Fruit fly (Drosophila melanogaster) whole organism, embryonic: ENCODE data around the gene dbo.

ENCODE experiments used
- Asciz ChIP-seq: fragments of 200-800 bp; sonication (Bioruptor generic); optimal IDR thresholded peaks from 2 replicates; lab custom pipeline; 2017; ENCODE audit warnings: missing biosample characterization, mild to moderate bottlenecking, missing genetic modification characterization, missing genetic modification reagents
- CG11695 ChIP-seq: fragments of 200-800 bp; sonication (Bioruptor generic); IDR thresholded peaks from 3 replicates; pipeline ENCODE4 v1.3.6; 2022; ENCODE audit warnings: missing biosample characterization, missing genetic modification characterization
- CG12219 ChIP-seq: fragments of 200-800 bp; sonication (Bioruptor generic); optimal IDR thresholded peaks from 3 replicates; lab custom pipeline; 2018; ENCODE audit warnings: missing biosample characterization, mild to moderate bottlenecking, missing genetic modification characterization
- CG12769 ChIP-seq: fragments of 200-800 bp; sonication (Bioruptor generic); optimal IDR thresholded peaks from 2 replicates; lab custom pipeline; 2019; ENCODE audit warnings: missing biosample characterization, mild to moderate bottlenecking, missing genetic modification characterization, moderate library complexity
- CG13624 ChIP-seq: fragments of 200-800 bp; sonication (Bioruptor generic); optimal IDR thresholded peaks from 2 replicates; lab custom pipeline; 2016; ENCODE audit warnings: missing biosample characterization, missing genetic modification characterization
- CG14050 ChIP-seq: fragments of 200-800 bp; sonication (Bioruptor generic); IDR thresholded peaks from 3 replicates; pipeline ENCODE4 v1.3.6; 2022; ENCODE audit warnings: missing biosample characterization, missing genetic modification characterization
- CG14860 ChIP-seq: fragments of 200-800 bp; sonication (Bioruptor generic); IDR thresholded peaks from 3 replicates; pipeline ENCODE4 v1.3.6; 2022; ENCODE audit warnings: missing biosample characterization, missing genetic modification characterization; ENCODE audit not compliant: partially characterized antibody
- CG15269 ChIP-seq: fragments of 200-800 bp; sonication (Bioruptor generic); optimal IDR thresholded peaks from 2 replicates; lab custom pipeline; 2018; ENCODE audit warnings: missing biosample characterization, mild to moderate bottlenecking, missing genetic modification characterization, moderate library complexity
- CG15514 ChIP-seq: fragments of 200-800 bp; sonication (Bioruptor generic); optimal IDR thresholded peaks from 3 replicates; lab custom pipeline; 2017; ENCODE audit warnings: missing biosample characterization, missing genetic modification characterization, mild to moderate bottlenecking, moderate library complexity, missing genetic modification reagents
- CG17359 ChIP-seq: fragments of 200-800 bp; sonication (Bioruptor generic); optimal IDR thresholded peaks from 3 replicates; lab custom pipeline; 2018; ENCODE audit warnings: missing biosample characterization, mild to moderate bottlenecking, missing genetic modification characterization, moderate library complexity
- CG18011 ChIP-seq: fragments of 200-800 bp; sonication (Bioruptor generic); optimal IDR thresholded peaks from 2 replicates; lab custom pipeline; 2017; ENCODE audit warnings: missing biosample characterization, missing genetic modification characterization, mild to moderate bottlenecking, moderate library complexity, missing genotype
- CG18764 ChIP-seq: fragments of 200-800 bp; sonication (Bioruptor generic); optimal IDR thresholded peaks from 3 replicates; lab custom pipeline; 2016; ENCODE audit warnings: missing biosample characterization, missing genetic modification characterization
- CG2116 ChIP-seq: fragments of 200-800 bp; sonication (Bioruptor generic); optimal IDR thresholded peaks from 3 replicates; lab custom pipeline; 2018; ENCODE audit warnings: missing biosample characterization, mild to moderate bottlenecking, missing genetic modification characterization
- CG2202 ChIP-seq: fragments of 200-800 bp; sonication (Bioruptor generic); optimal IDR thresholded peaks from 2 replicates; lab custom pipeline; 2018; ENCODE audit warnings: missing biosample characterization, mild to moderate bottlenecking, missing genetic modification characterization
- CG2678 ChIP-seq: fragments of 200-800 bp; sonication (Bioruptor generic); optimal IDR thresholded peaks from 3 replicates; lab custom pipeline; 2019; ENCODE audit warnings: missing biosample characterization, mild to moderate bottlenecking, missing genetic modification characterization, moderate library complexity
- CG3407 ChIP-seq: fragments of 200-800 bp; sonication (Bioruptor generic); optimal IDR thresholded peaks from 2 replicates; lab custom pipeline; 2018; ENCODE audit warnings: missing biosample characterization, mild to moderate bottlenecking, missing genetic modification characterization
- CG5180 ChIP-seq: fragments of 200-800 bp; sonication (Bioruptor generic); optimal IDR thresholded peaks from 3 replicates; lab custom pipeline; 2017; ENCODE audit warnings: missing biosample characterization, missing genetic modification characterization, mild to moderate bottlenecking, moderate library complexity, missing genetic modification reagents
- CG7556 ChIP-seq: fragments of 200-800 bp; sonication (Bioruptor generic); optimal IDR thresholded peaks from 2 replicates; lab custom pipeline; 2017; ENCODE audit warnings: missing biosample characterization, mild to moderate bottlenecking, missing genetic modification characterization
- CG8290 ChIP-seq, 3 experiments: fragments of 200-800 bp; sonication (Bioruptor generic); optimal IDR thresholded peaks; 2 replicates each; lab custom pipeline; 2016 to 2019; ENCODE audit warnings: missing biosample characterization in 3 of 3, missing genetic modification characterization in 3 of 3, mild to moderate bottlenecking in 2 of 3, moderate library complexity in 1 of 3
- CTCF ChIP-seq: fragments of 200-800 bp; sonication (Bioruptor generic); optimal IDR thresholded peaks from 2 replicates; lab custom pipeline; 2017; ENCODE audit warnings: missing biosample characterization, mild to moderate bottlenecking, missing genetic modification characterization, moderate library complexity
- D ChIP-seq, 2 experiments: fragments of 200-800 bp in 1 of 2; fragments of >200 bp in 1 of 2; sonication (Bioruptor generic) in 1 of 2; optimal IDR thresholded peaks; 2 replicates in 1 of 2; 3 replicates in 1 of 2; lab custom pipeline; 2017; ENCODE audit warnings: mild to moderate bottlenecking in 1 of 2, missing biosample characterization in 1 of 2, missing genetic modification characterization in 1 of 2, missing genetic modification reagents in 1 of 2
- Dad ChIP-seq: fragments of 200-800 bp; sonication (Bioruptor generic); optimal IDR thresholded peaks from 3 replicates; lab custom pipeline; 2016; ENCODE audit warnings: missing biosample characterization, missing genetic modification characterization
- Dbx ChIP-seq: fragments of 200-800 bp; sonication (Bioruptor generic); IDR thresholded peaks from 3 replicates; pipeline ENCODE4 v1.3.6; 2022; ENCODE audit warnings: missing biosample characterization, missing genetic modification characterization
- Dip2 ChIP-seq: fragments of 200-800 bp; sonication (Bioruptor generic); IDR thresholded peaks from 2 replicates; pipeline ENCODE4 v1.3.6; 2022; ENCODE audit warnings: missing biosample characterization, missing genetic modification characterization
- Elba2 ChIP-seq: fragments of 200-800 bp; sonication (Bioruptor generic); optimal IDR thresholded peaks from 3 replicates; lab custom pipeline; 2016; ENCODE audit warnings: missing biosample characterization, missing genetic modification characterization
- Ets65A ChIP-seq: fragments of 200-800 bp; sonication (Bioruptor generic); peaks from one replicate; lab custom pipeline; 2016; ENCODE audit warnings: missing biosample characterization, missing genetic modification characterization
- Fer2 ChIP-seq: fragments of 200-800 bp; sonication (Bioruptor generic); optimal IDR thresholded peaks from 2 replicates; lab custom pipeline; 2018; ENCODE audit warnings: missing biosample characterization, mild to moderate bottlenecking, missing genetic modification characterization, moderate library complexity
- Fer3 ChIP-seq: fragments of 200-800 bp; sonication (Bioruptor generic); optimal IDR thresholded peaks from 2 replicates; lab custom pipeline; 2018; ENCODE audit warnings: missing biosample characterization, mild to moderate bottlenecking, missing genetic modification characterization, moderate library complexity
- Gsc ChIP-seq: fragments of 200-800 bp; sonication (Bioruptor generic); IDR thresholded peaks from 2 replicates; pipeline ENCODE4 v1.3.6; 2022; ENCODE audit warnings: missing biosample characterization, missing genetic modification characterization
- H15 ChIP-seq: fragments of 200-800 bp; sonication (Bioruptor generic); IDR thresholded peaks from 3 replicates; pipeline ENCODE4 v1.3.6; 2022; ENCODE audit warnings: missing biosample characterization, missing genetic modification characterization
- HHEX ChIP-seq: fragments of 200-800 bp; sonication (Bioruptor generic); optimal IDR thresholded peaks from 3 replicates; lab custom pipeline; 2017; ENCODE audit warnings: missing biosample characterization, mild to moderate bottlenecking, missing genetic modification characterization, missing genetic modification reagents
- Hand ChIP-seq: fragments of 200-800 bp; sonication (Bioruptor generic); optimal IDR thresholded peaks from 2 replicates; lab custom pipeline; 2017; ENCODE audit warnings: mild to moderate bottlenecking, missing biosample characterization, missing genetic modification reagents, missing genetic modification characterization
- Meics ChIP-seq: fragments of 200-800 bp; sonication (Bioruptor generic); optimal IDR thresholded peaks from 2 replicates; lab custom pipeline; 2017; ENCODE audit warnings: missing biosample characterization, mild to moderate bottlenecking, missing genetic modification characterization
- NC2α ChIP-seq: fragments of 200-800 bp; sonication (Bioruptor generic); optimal IDR thresholded peaks from 2 replicates; lab custom pipeline; 2016; ENCODE audit warnings: missing biosample characterization, missing genetic modification characterization
- NK7.1 ChIP-seq: fragments of 200-800 bp; sonication (Bioruptor generic); optimal IDR thresholded peaks from 3 replicates; lab custom pipeline; 2016; ENCODE audit warnings: missing biosample characterization, missing genetic modification characterization
- Neu2 ChIP-seq: fragments of 200-800 bp; sonication (Bioruptor generic); optimal IDR thresholded peaks from 3 replicates; lab custom pipeline; 2016; ENCODE audit warnings: missing biosample characterization, missing genetic modification characterization, borderline replicate concordance
- PHDP ChIP-seq: fragments of 200-800 bp; sonication (Bioruptor generic); optimal IDR thresholded peaks from 3 replicates; lab custom pipeline; 2018; ENCODE audit warnings: missing biosample characterization, mild to moderate bottlenecking, missing genetic modification characterization, moderate library complexity
- Sry-δ ChIP-seq: fragments of 200-800 bp; sonication (Bioruptor generic); optimal IDR thresholded peaks from 2 replicates; lab custom pipeline; 2016; ENCODE audit warnings: missing biosample characterization, missing genetic modification characterization
- TFAM ChIP-seq: fragments of 200-800 bp; sonication (Bioruptor generic); optimal IDR thresholded peaks from 2 replicates; lab custom pipeline; 2017; ENCODE audit warnings: missing biosample characterization, missing genetic modification characterization, inconsistent platforms
- ase ChIP-seq: fragments of 200-800 bp; sonication (Bioruptor generic); IDR thresholded peaks from 3 replicates; pipeline ENCODE4 v1.3.6; 2022; ENCODE audit warnings: missing biosample characterization, missing genetic modification characterization
- en ChIP-seq: fragments of 200-800 bp; sonication (Bioruptor generic); optimal IDR thresholded peaks from 2 replicates; lab custom pipeline; 2016; ENCODE audit warnings: missing biosample characterization, missing genetic modification characterization
- eve ChIP-seq, 2 experiments: fragments of >200 bp; optimal IDR thresholded peaks; 2 replicates each; lab custom pipeline; 2017; ENCODE audit warnings: missing biosample characterization in 2 of 2, missing genetic modification characterization in 2 of 2
- gcm ChIP-seq: fragments of 200-800 bp; sonication (Bioruptor generic); optimal IDR thresholded peaks from 2 replicates; lab custom pipeline; 2019; ENCODE audit warnings: missing biosample characterization, mild to moderate bottlenecking, missing genetic modification characterization, moderate library complexity
- gsb ChIP-seq: fragments of 200-800 bp; sonication (Bioruptor generic); IDR thresholded peaks from 2 replicates; pipeline ENCODE4 v1.3.6; 2022; ENCODE audit warnings: missing biosample characterization, missing genetic modification characterization
- knrl ChIP-seq: fragments of 200-800 bp; sonication (Bioruptor generic); IDR thresholded peaks from 3 replicates; pipeline ENCODE4 v1.3.6; 2022; ENCODE audit warnings: missing biosample characterization, missing genetic modification characterization; ENCODE audit not compliant: partially characterized antibody
- onecut ChIP-seq: fragments of 200-800 bp; sonication (Bioruptor generic); IDR thresholded peaks from 2 replicates; pipeline ENCODE4 v1.3.6; 2022; ENCODE audit warnings: missing biosample characterization, missing genetic modification characterization
- run ChIP-seq: fragments of 200-800 bp; sonication (Bioruptor generic); optimal IDR thresholded peaks from 3 replicates; lab custom pipeline; 2018; ENCODE audit warnings: missing biosample characterization, mild to moderate bottlenecking, missing genetic modification characterization
- sd ChIP-seq: fragments of 200-800 bp; sonication (Bioruptor generic); optimal IDR thresholded peaks from 3 replicates; lab custom pipeline; 2018; ENCODE audit warnings: missing biosample characterization, mild to moderate bottlenecking, missing genetic modification characterization, moderate library complexity
- sim ChIP-seq: fragments of 200-800 bp; sonication (Bioruptor generic); IDR thresholded peaks from 2 replicates; pipeline ENCODE4 v1.3.6; 2022; ENCODE audit warnings: missing biosample characterization, missing genetic modification characterization
- tx ChIP-seq: fragments of 200-800 bp; sonication (Bioruptor generic); optimal IDR thresholded peaks from 2 replicates; lab custom pipeline; 2016; ENCODE audit warnings: missing biosample characterization, missing genetic modification characterization
- zfh1 ChIP-seq: fragments of 200-800 bp; sonication (Bioruptor generic); IDR thresholded peaks from 3 replicates; pipeline ENCODE4 v1.3.6; 2022; ENCODE audit warnings: missing biosample characterization, missing genetic modification characterization

dbo gene

dm6 chr3L:15813988-15814387 is 12.7 kb upstream of the dbo start (continued):
- TF ChIP-seq zfh1 (GFP tag; lab: Robert Waterston, UW): 0 out of 3 replicates have a peak, but pooled peaks have one; percentile 5
- no peak for TF ChIP-seq Elba2 (GFP tag; lab: Kevin White, UChicago)
- TF ChIP-seq CG8290 (GFP tag; optimal IDR thresholded peaks at IDR 0.05; lab: Kevin White, UChicago): no peak
- peak in 1 of 2 experiments; percentile 52 for TF ChIP-seq CG8290 (tag; optimal IDR thresholded peaks at IDR 0.05; lab: Kevin White, UChicago)
- TF ChIP-seq sim (GFP tag; lab: Robert Waterston, UW): no peak
- TF ChIP-seq tx: no peak
- TF ChIP-seq gcm (GFP tag; lab: Kevin White, UChicago): no peak
- peak; percentile 34 for TF ChIP-seq PHDP (tag; lab: Kevin White, UChicago)
- no peak for TF ChIP-seq CG2202 (tag; lab: Kevin White, UChicago)
- TF ChIP-seq CTCF (GFP tag; lab: Kevin White, UChicago): peak; percentile 16
- peak; percentile 68 for TF ChIP-seq CG15514 (GFP tag; lab: Kevin White, UChicago)
- no peak for TF ChIP-seq CG18764 (GFP tag; lab: Kevin White, UChicago)
- TF ChIP-seq Fer2: no peak
- no peak for TF ChIP-seq Gsc (GFP tag; lab: Robert Waterston, UW)
- TF ChIP-seq TFAM (GFP tag; lab: Kevin White, UChicago): no peak
- peak; percentile 57 for TF ChIP-seq Meics (GFP tag; lab: Kevin White, UChicago)
- no peak for TF ChIP-seq CG14050 (GFP tag; lab: Robert Waterston, UW)
- no peak for TF ChIP-seq Asciz (GFP tag; lab: Kevin White, UChicago)
- TF ChIP-seq CG15269 (tag; lab: Kevin White, UChicago): peak; percentile 49
- no peak for TF ChIP-seq en (GFP tag; lab: Kevin White, UChicago)
- TF ChIP-seq CG14860: no peak
- no peak; the same call in 2 of the 3 replicates for TF ChIP-seq Dbx (GFP tag; lab: Robert Waterston, UW)
- peak; percentile 5 for TF ChIP-seq Ets65A (GFP tag; lab: Kevin White, UChicago)
- TF ChIP-seq CG17359 (tag; lab: Kevin White, UChicago): no peak
- peak; percentile 42 for TF ChIP-seq HHEX
- no peak for TF ChIP-seq CG11695 (GFP tag; lab: Robert Waterston, UW)
- no peak for TF ChIP-seq knrl
- no peak for TF ChIP-seq CG7556 (GFP tag; lab: Kevin White, UChicago)
- peak; percentile 32 for TF ChIP-seq CG12769 (tag; lab: Kevin White, UChicago)
- TF ChIP-seq onecut (GFP tag; lab: Robert Waterston, UW): no peak
- no peak for TF ChIP-seq NC2α
- no peak for TF ChIP-seq ase
- TF ChIP-seq Dip2: no peak
- peak; percentile 85 for TF ChIP-seq sd (tag; lab: Kevin White, UChicago)
- no peak for TF ChIP-seq CG2116 (GFP tag; lab: Kevin White, UChicago)
- TF ChIP-seq eve (GFP tag; optimal IDR thresholded peaks at IDR 0.05; lab: Kevin White, UChicago): no peak
- peak; percentile 38 for TF ChIP-seq Hand (GFP tag; lab: Kevin White, UChicago)
- no peak for TF ChIP-seq run (tag; lab: Kevin White, UChicago)
- TF ChIP-seq Sry-δ: no peak
- TF ChIP-seq CG12219 (GFP tag; lab: Kevin White, UChicago): no peak
- peak; percentile 53 for TF ChIP-seq Fer3
- TF ChIP-seq gsb (GFP tag; lab: Robert Waterston, UW): no peak
- peak; percentile 64 for TF ChIP-seq CG2678 (tag; lab: Kevin White, UChicago)
- no peak for TF ChIP-seq NK7.1
- peak; percentile 13 for TF ChIP-seq CG13624 (GFP tag; lab: Kevin White, UChicago)
- no peak for TF ChIP-seq CG3407
- TF ChIP-seq H15 (GFP tag; lab: Robert Waterston, UW): no peak
- TF ChIP-seq Dad (GFP tag; lab: Kevin White, UChicago): no peak
- no peak for TF ChIP-seq CG18011 (GFP tag; lab: Kevin White, UChicago)
- TF ChIP-seq CG5180: peak; percentile 16
- no peak for TF ChIP-seq D (optimal IDR thresholded peaks at IDR 0.05; lab: Kevin White, UChicago)
- no peak for TF ChIP-seq D (GFP tag; optimal IDR thresholded peaks at IDR 0.05; lab: Kevin White, UChicago)
- no peak for TF ChIP-seq Neu2 (GFP tag; lab: Kevin White, UChicago)
